Worm (Caenorhabditis elegans) whole organism, mixed stage, embryonic: Measurements from ENCODE around the gene cec-5.

Experiments used
- lin-32 ChIP-seq: fragments of 200-800 bp; sonication (Bioruptor generic); optimal IDR thresholded peaks from 2 replicates; lab custom pipeline; 2018; ENCODE audit warnings: mild to moderate bottlenecking, missing genetic modification characterization, missing compliant biosample characterization
- nhr-2 ChIP-seq: fragments of 150-350 bp; optimal IDR thresholded peaks from 2 replicates; lab custom pipeline; 2014; ENCODE audit warnings: missing biosample characterization, missing genetic modification characterization
- pha-4 ChIP-seq: fragments of 150-350 bp; optimal IDR thresholded peaks from 2 replicates; lab custom pipeline; 2018; ENCODE audit warnings: missing biosample characterization, missing genetic modification reagents, missing genetic modification characterization
- ztf-11 ChIP-seq: fragments of 150-350 bp; optimal IDR thresholded peaks from 2 replicates; lab custom pipeline; 2014; ENCODE audit warnings: missing biosample characterization, missing genetic modification characterization

- TF ChIP-seq pha-4 (tag; lab: Kevin White, UChicago) (no peak), lin-32 (GFP tag; lab: Kevin White, UChicago) (no peak), ztf-11 (no peak), nhr-2 (no peak)
Observed at ce11 chrIV:7549844-7550243, 30.1 kb downstream of the cec-5 start.
